ENCODE assay signal across 1 fruit fly cellular context in genomic region chrX:15802880-15803650, dm6.
TF ChIP-seq lines count a peak whose summit lies in the region.

No protein-coding gene starts in this region.

TF ChIP-seq in whole organism, embryonic, 481 proteins besides CTCF, POLR2A, EP300 and RAD21 (continued from another document and continues in another):
- TF ChIP-seq jumu (GFP tag; optimal IDR thresholded peaks at IDR 0.05; lab: Kevin White, UChicago) = no peak
- no peak for TF ChIP-seq Side (GFP tag; optimal IDR thresholded peaks at IDR 0.05; lab: Kevin White, UChicago)
- TF ChIP-seq esg (GFP tag; conservative IDR thresholded peaks at IDR 0.05; lab: Robert Waterston, UW) = no peak
- TF ChIP-seq MBD-R2 (GFP tag; IDR thresholded peaks at IDR 0.05; lab: Robert Waterston, UW) = peak; percentile 44
- TF ChIP-seq CG11456 (GFP tag; IDR thresholded peaks at IDR 0.05; lab: Robert Waterston, UW) = no peak
- TF ChIP-seq YL-1 (GFP tag; optimal IDR thresholded peaks at IDR 0.05; lab: Kevin White, UChicago) = no peak
- TF ChIP-seq vnd (GFP tag; IDR thresholded peaks at IDR 0.05; lab: Robert Waterston, UW; ENCODE audit: partially characterized antibody) = peak; percentile 59; the same call in 2 of the 3 replicates
- no peak for TF ChIP-seq vfl (GFP tag; optimal IDR thresholded peaks at IDR 0.05; lab: Kevin White, UChicago)
- TF ChIP-seq hb (GFP tag; IDR thresholded peaks at IDR 0.05; lab: Robert Waterston, UW; ENCODE audit: partially characterized antibody) = peak; percentile 70; the same call in 2 of the 3 replicates
- no peak for TF ChIP-seq Dp (GFP tag; optimal IDR thresholded peaks at IDR 0.05; lab: Kevin White, UChicago)
- TF ChIP-seq pum (GFP tag; optimal IDR thresholded peaks at IDR 0.05; lab: Kevin White, UChicago) = no peak
- peak; percentile 81 for TF ChIP-seq Dref (GFP tag; IDR thresholded peaks at IDR 0.05; lab: Robert Waterston, UW)
- TF ChIP-seq CG3995 (GFP tag; optimal IDR thresholded peaks at IDR 0.05; lab: Kevin White, UChicago) = no peak
- TF ChIP-seq CG2120 (GFP tag; optimal IDR thresholded peaks at IDR 0.05; lab: Kevin White, UChicago) = peak; percentile 31
- TF ChIP-seq CG2116 (GFP tag; optimal IDR thresholded peaks at IDR 0.05; lab: Kevin White, UChicago) = peak; percentile 36
- peak; percentile 76 for TF ChIP-seq CG16813 (GFP tag; IDR thresholded peaks at IDR 0.05; lab: Robert Waterston, UW; ENCODE audit: partially characterized antibody)
- no peak for TF ChIP-seq Fer2 (tag; optimal IDR thresholded peaks at IDR 0.05; lab: Kevin White, UChicago)
- no peak for TF ChIP-seq kah (GFP tag; optimal IDR thresholded peaks at IDR 0.05; lab: Kevin White, UChicago)
- peak; percentile 62 for TF ChIP-seq CG9932 (GFP tag; IDR thresholded peaks at IDR 0.05; lab: Robert Waterston, UW)
- TF ChIP-seq CG8089 (GFP tag; optimal IDR thresholded peaks at IDR 0.05; lab: Kevin White, UChicago) = no peak
- TF ChIP-seq CG6689 (GFP tag; IDR thresholded peaks at IDR 0.05; lab: Robert Waterston, UW) = no peak
- TF ChIP-seq fru (optimal IDR thresholded peaks at IDR 0.05; lab: Kevin White, UChicago) = no peak
- peak; percentile 48 for TF ChIP-seq CG2678 (tag; optimal IDR thresholded peaks at IDR 0.05; lab: Kevin White, UChicago)
- peak; percentile 10 for TF ChIP-seq CG30403 (GFP tag; optimal IDR thresholded peaks at IDR 0.05; lab: Kevin White, UChicago)
- no peak for TF ChIP-seq Blimp-1 (GFP tag; optimal IDR thresholded peaks at IDR 0.05; lab: Kevin White, UChicago)
- TF ChIP-seq Sin3A (optimal IDR thresholded peaks at IDR 0.05; lab: Kevin White, UChicago) = no peak
- TF ChIP-seq onecut (GFP tag; IDR thresholded peaks at IDR 0.05; lab: Robert Waterston, UW) = no peak
- TF ChIP-seq CG31441 (GFP tag; IDR thresholded peaks at IDR 0.05; lab: Robert Waterston, UW) = no peak
- no peak for TF ChIP-seq chif (GFP tag; optimal IDR thresholded peaks at IDR 0.05; lab: Kevin White, UChicago)
- no peak for TF ChIP-seq CG11085 (GFP tag; IDR thresholded peaks at IDR 0.05; lab: Robert Waterston, UW)
- no peak for TF ChIP-seq CG1792 (GFP tag; optimal IDR thresholded peaks at IDR 0.05; lab: Kevin White, UChicago)
- peak; percentile 31 for TF ChIP-seq B-H2 (GFP tag; optimal IDR thresholded peaks at IDR 0.05; lab: Kevin White, UChicago)
- TF ChIP-seq peb (GFP tag; IDR thresholded peaks at IDR 0.05; lab: Robert Waterston, UW) = no peak
- TF ChIP-seq CG1832 (GFP tag; optimal IDR thresholded peaks at IDR 0.05; lab: Kevin White, UChicago) = no peak
- 0 out of 2 replicates have a peak, but pooled peaks have one; percentile 25 for TF ChIP-seq CG1024 (GFP tag; IDR thresholded peaks at IDR 0.05; lab: Robert Waterston, UW)
- no peak for TF ChIP-seq E2f2 (GFP tag; IDR thresholded peaks at IDR 0.05; lab: Robert Waterston, UW)
- TF ChIP-seq BEAF-32 (GFP tag; optimal IDR thresholded peaks at IDR 0.05; lab: Kevin White, UChicago) = peak; percentile 76
- TF ChIP-seq tgo (GFP tag; IDR thresholded peaks at IDR 0.05; lab: Robert Waterston, UW) = 0 out of 3 replicates have a peak, but pooled peaks have one; percentile 17
- no peak for TF ChIP-seq maf-S (GFP tag; optimal IDR thresholded peaks at IDR 0.05; lab: Kevin White, UChicago)
- TF ChIP-seq slbo (GFP tag; IDR thresholded peaks at IDR 0.05; lab: Robert Waterston, UW) = peak; percentile 41
- no peak for TF ChIP-seq gro (GFP tag; optimal IDR thresholded peaks at IDR 0.05; lab: Kevin White, UChicago)
- 0 out of 3 replicates have a peak, but pooled peaks have one; percentile 38 for TF ChIP-seq CG7963 (GFP tag; IDR thresholded peaks at IDR 0.05; lab: Robert Waterston, UW; ENCODE audit: partially characterized antibody)
- TF ChIP-seq Meics (GFP tag; optimal IDR thresholded peaks at IDR 0.05; lab: Kevin White, UChicago) = peak; percentile 52
- no peak for TF ChIP-seq sens-2 (GFP tag; IDR thresholded peaks at IDR 0.05; lab: Robert Waterston, UW)
- peak; percentile 88; the same call in 2 of the 3 replicates for TF ChIP-seq Opbp (GFP tag; IDR thresholded peaks at IDR 0.05; lab: Robert Waterston, UW; ENCODE audit: partially characterized antibody)
- TF ChIP-seq sob (GFP tag; IDR thresholded peaks at IDR 0.05; lab: Robert Waterston, UW) = no peak
- no peak for TF ChIP-seq klu (GFP tag; IDR thresholded peaks at IDR 0.05; lab: Robert Waterston, UW)
- TF ChIP-seq CG14441 (GFP tag; IDR thresholded peaks at IDR 0.05; lab: Robert Waterston, UW) = no peak
- TF ChIP-seq pzg (GFP tag; optimal IDR thresholded peaks at IDR 0.05; lab: Kevin White, UChicago) = peak; percentile 42
- no peak for TF ChIP-seq cato (GFP tag; optimal IDR thresholded peaks at IDR 0.05; lab: Kevin White, UChicago; ENCODE audit: borderline replicate concordance)
- no peak for TF ChIP-seq CG11560 (tag; IDR thresholded peaks at IDR 0.05; lab: Robert Waterston, UW)
- TF ChIP-seq bsh (GFP tag; optimal IDR thresholded peaks at IDR 0.05; lab: Kevin White, UChicago) = peak in 1 of 2 experiments; percentile 21
- peak; percentile 23 for TF ChIP-seq lilli (GFP tag; optimal IDR thresholded peaks at IDR 0.05; lab: Kevin White, UChicago)
- TF ChIP-seq Antp (GFP tag; optimal IDR thresholded peaks at IDR 0.05; lab: Kevin White, UChicago) = no peak
- no peak for TF ChIP-seq Oli (tag; optimal IDR thresholded peaks at IDR 0.05; lab: Kevin White, UChicago)
- no peak for TF ChIP-seq gce (GFP tag; IDR thresholded peaks at IDR 0.05; lab: Robert Waterston, UW)
- peak in 1 of 2 experiments; percentile 14 for TF ChIP-seq dpn (GFP tag; optimal IDR thresholded peaks at IDR 0.05; lab: Kevin White, UChicago)
- TF ChIP-seq Six4 (GFP tag; optimal IDR thresholded peaks at IDR 0.05; lab: Kevin White, UChicago) = peak; percentile 17
- TF ChIP-seq CG12942 (GFP tag; optimal IDR thresholded peaks at IDR 0.05; lab: Kevin White, UChicago) = no peak
- no peak for TF ChIP-seq crc (GFP tag; optimal IDR thresholded peaks at IDR 0.05; lab: Kevin White, UChicago)
- no peak for TF ChIP-seq Gsc (GFP tag; IDR thresholded peaks at IDR 0.05; lab: Robert Waterston, UW)
- TF ChIP-seq CG10654 (GFP tag; optimal IDR thresholded peaks at IDR 0.05; lab: Kevin White, UChicago) = no peak
- TF ChIP-seq CG11723 (GFP tag; optimal IDR thresholded peaks at IDR 0.05; lab: Kevin White, UChicago) = no peak
- no peak for TF ChIP-seq abd-A (tag; optimal IDR thresholded peaks at IDR 0.05; lab: Kevin White, UChicago)
- no peak for TF ChIP-seq Hr78 (GFP tag; optimal IDR thresholded peaks at IDR 0.05; lab: Kevin White, UChicago)
- no peak for TF ChIP-seq kni (GFP tag; optimal IDR thresholded peaks at IDR 0.05; lab: Kevin White, UChicago)
- no peak for TF ChIP-seq schlank (tag; optimal IDR thresholded peaks at IDR 0.05; lab: Kevin White, UChicago)
- no peak for TF ChIP-seq Dek (tag; optimal IDR thresholded peaks at IDR 0.05; lab: Kevin White, UChicago)
- TF ChIP-seq Poxn (GFP tag; IDR thresholded peaks at IDR 0.05; lab: Robert Waterston, UW) = no peak
- TF ChIP-seq CG11247 (GFP tag; IDR thresholded peaks at IDR 0.05; lab: Robert Waterston, UW) = peak; percentile 17; the same call in 1 of the 2 replicates
- TF ChIP-seq HLH54F (GFP tag; optimal IDR thresholded peaks at IDR 0.05; lab: Kevin White, UChicago) = no peak
- TF ChIP-seq knrl (GFP tag; IDR thresholded peaks at IDR 0.05; lab: Robert Waterston, UW; ENCODE audit: partially characterized antibody) = peak; percentile 71
- TF ChIP-seq CG14860 (GFP tag; IDR thresholded peaks at IDR 0.05; lab: Robert Waterston, UW; ENCODE audit: partially characterized antibody) = peak; percentile 74
- TF ChIP-seq ken (GFP tag; IDR thresholded peaks at IDR 0.05; lab: Robert Waterston, UW) = no peak
- no peak for TF ChIP-seq ham (GFP tag; IDR thresholded peaks at IDR 0.05; lab: Robert Waterston, UW)
- TF ChIP-seq CG7987 (GFP tag; optimal IDR thresholded peaks at IDR 0.05; lab: Kevin White, UChicago) = no peak
- peak; percentile 55 for TF ChIP-seq ato (GFP tag; IDR thresholded peaks at IDR 0.05; lab: Robert Waterston, UW; ENCODE audit: partially characterized antibody)
- peak; percentile 70 for TF ChIP-seq inv (GFP tag; IDR thresholded peaks at IDR 0.05; lab: Robert Waterston, UW; ENCODE audit: partially characterized antibody)
- 0 out of 3 replicates have a peak, but pooled peaks have one; percentile 37 for TF ChIP-seq mld (GFP tag; IDR thresholded peaks at IDR 0.05; lab: Robert Waterston, UW; ENCODE audit: partially characterized antibody)
- TF ChIP-seq PHDP (tag; optimal IDR thresholded peaks at IDR 0.05; lab: Kevin White, UChicago) = peak; percentile 7
- TF ChIP-seq CG3407 (GFP tag; optimal IDR thresholded peaks at IDR 0.05; lab: Kevin White, UChicago) = no peak
- no peak for TF ChIP-seq CG15011 (GFP tag; optimal IDR thresholded peaks at IDR 0.05; lab: Kevin White, UChicago)
- no peak for TF ChIP-seq CG6175 (GFP tag; IDR thresholded peaks at IDR 0.05; lab: Robert Waterston, UW)
- peak; percentile 70 for TF ChIP-seq HLH4C (GFP tag; IDR thresholded peaks at IDR 0.05; lab: Robert Waterston, UW; ENCODE audit: partially characterized antibody)
- TF ChIP-seq lab (GFP tag; optimal IDR thresholded peaks at IDR 0.05; lab: Kevin White, UChicago) = peak; percentile 10
- TF ChIP-seq Dad (GFP tag; optimal IDR thresholded peaks at IDR 0.05; lab: Kevin White, UChicago) = no peak
- TF ChIP-seq CG1603 (tag; optimal IDR thresholded peaks at IDR 0.05; lab: Kevin White, UChicago) = peak; percentile 30
- no peak for TF ChIP-seq Lhr (GFP tag; optimal IDR thresholded peaks at IDR 0.05; lab: Kevin White, UChicago)
- TF ChIP-seq CG18599 (GFP tag; optimal IDR thresholded peaks at IDR 0.05; lab: Kevin White, UChicago) = peak; percentile 33
- TF ChIP-seq ash1 (GFP tag; optimal IDR thresholded peaks at IDR 0.05; lab: Kevin White, UChicago) = no peak
- TF ChIP-seq CG12659 (GFP tag; optimal IDR thresholded peaks at IDR 0.05; lab: Kevin White, UChicago) = peak; percentile 20
- TF ChIP-seq CG16779 (GFP tag; IDR thresholded peaks at IDR 0.05; lab: Robert Waterston, UW) = no peak
- peak; percentile 58 for TF ChIP-seq Hmr (GFP tag; optimal IDR thresholded peaks at IDR 0.05; lab: Kevin White, UChicago)
- no peak for TF ChIP-seq lov (optimal IDR thresholded peaks at IDR 0.05; lab: Kevin White, UChicago)
- no peak for TF ChIP-seq lov (GFP tag; IDR thresholded peaks at IDR 0.05; lab: Robert Waterston, UW)
- TF ChIP-seq br (optimal IDR thresholded peaks at IDR 0.05; lab: Kevin White, UChicago) = no peak
- TF ChIP-seq Abd-B (GFP tag; optimal IDR thresholded peaks at IDR 0.05; lab: Kevin White, UChicago) = no peak
- no peak for TF ChIP-seq Lim3 (GFP tag; IDR thresholded peaks at IDR 0.05; lab: Robert Waterston, UW)
- TF ChIP-seq CG13296 (GFP tag; optimal IDR thresholded peaks at IDR 0.05; lab: Kevin White, UChicago) = peak; percentile 32
- TF ChIP-seq CG31365 (tag; optimal IDR thresholded peaks at IDR 0.05; lab: Kevin White, UChicago) = no peak
- TF ChIP-seq Elba2 (GFP tag; optimal IDR thresholded peaks at IDR 0.05; lab: Kevin White, UChicago) = no peak
- TF ChIP-seq sd (tag; optimal IDR thresholded peaks at IDR 0.05; lab: Kevin White, UChicago) = peak; percentile 30
- TF ChIP-seq stwl (tag; optimal IDR thresholded peaks at IDR 0.05; lab: Kevin White, UChicago) = peak; percentile 42
- TF ChIP-seq CG10209 (GFP tag; optimal IDR thresholded peaks at IDR 0.05; lab: Kevin White, UChicago) = peak; percentile 5
- no peak for TF ChIP-seq Eip74EF (GFP tag; optimal IDR thresholded peaks at IDR 0.05; lab: Kevin White, UChicago)
- TF ChIP-seq NC2α (GFP tag; optimal IDR thresholded peaks at IDR 0.05; lab: Kevin White, UChicago) = no peak
- TF ChIP-seq fd102C (GFP tag; optimal IDR thresholded peaks at IDR 0.05; lab: Kevin White, UChicago) = no peak
- TF ChIP-seq CG33213 (GFP tag; optimal IDR thresholded peaks at IDR 0.05; lab: Kevin White, UChicago) = no peak
- TF ChIP-seq hbn (GFP tag; IDR thresholded peaks at IDR 0.05; lab: Robert Waterston, UW; ENCODE audit: partially characterized antibody) = peak; percentile 66; the same call in 1 of the 2 replicates
- TF ChIP-seq BtbVII (GFP tag; optimal IDR thresholded peaks at IDR 0.05; lab: Kevin White, UChicago) = no peak
- no peak for TF ChIP-seq grn (GFP tag; optimal IDR thresholded peaks at IDR 0.05; lab: Kevin White, UChicago)
- no peak for TF ChIP-seq CG11696 (GFP tag; IDR thresholded peaks at IDR 0.05; lab: Robert Waterston, UW)
- no peak for TF ChIP-seq CG6272 (GFP tag; IDR thresholded peaks at IDR 0.05; lab: Robert Waterston, UW)
- TF ChIP-seq pita (GFP tag; optimal IDR thresholded peaks at IDR 0.05; lab: Kevin White, UChicago) = no peak
- no peak for TF ChIP-seq CG1233 (GFP tag; optimal IDR thresholded peaks at IDR 0.05; lab: Kevin White, UChicago)
- no peak for TF ChIP-seq run (tag; optimal IDR thresholded peaks at IDR 0.05; lab: Kevin White, UChicago)
- TF ChIP-seq wek (GFP tag; optimal IDR thresholded peaks at IDR 0.05; lab: Kevin White, UChicago) = no peak
- no peak for TF ChIP-seq tio (GFP tag; optimal IDR thresholded peaks at IDR 0.05; lab: Kevin White, UChicago)
- TF ChIP-seq Xbp1 (GFP tag; optimal IDR thresholded peaks at IDR 0.05; lab: Kevin White, UChicago) = no peak
- peak; percentile 37 for TF ChIP-seq grau (tag; optimal IDR thresholded peaks at IDR 0.05; lab: Kevin White, UChicago)
- peak; percentile 64 for TF ChIP-seq Doc3 (GFP tag; IDR thresholded peaks at IDR 0.05; lab: Robert Waterston, UW; ENCODE audit: partially characterized antibody)
- peak; percentile 34 for TF ChIP-seq CG6765 (GFP tag; optimal IDR thresholded peaks at IDR 0.05; lab: Kevin White, UChicago)
- TF ChIP-seq CG17328 (GFP tag; IDR thresholded peaks at IDR 0.05; lab: Robert Waterston, UW) = no peak
- TF ChIP-seq Dip2 (GFP tag; IDR thresholded peaks at IDR 0.05; lab: Robert Waterston, UW) = no peak
- TF ChIP-seq sqz (GFP tag; optimal IDR thresholded peaks at IDR 0.05; lab: Kevin White, UChicago) = no peak
- peak; percentile 3 for TF ChIP-seq CG8924 (tag; optimal IDR thresholded peaks at IDR 0.05; lab: Kevin White, UChicago)
- TF ChIP-seq CG12391 (tag; optimal IDR thresholded peaks at IDR 0.05; lab: Kevin White, UChicago) = peak; percentile 34
- TF ChIP-seq CG13894 (tag; optimal IDR thresholded peaks at IDR 0.05; lab: Kevin White, UChicago) = peak; percentile 46
- peak; percentile 6 for TF ChIP-seq Fer1 (GFP tag; optimal IDR thresholded peaks at IDR 0.05; lab: Kevin White, UChicago)
- no peak for TF ChIP-seq CG9876 (GFP tag; optimal IDR thresholded peaks at IDR 0.05; lab: Kevin White, UChicago)
- TF ChIP-seq CG11093 (GFP tag; IDR thresholded peaks at IDR 0.05; lab: Robert Waterston, UW) = no peak
- TF ChIP-seq gem (tag; optimal IDR thresholded peaks at IDR 0.05; lab: Kevin White, UChicago) = peak; percentile 62
- peak; percentile 56 for TF ChIP-seq Rfx (GFP tag; IDR thresholded peaks at IDR 0.05; lab: Robert Waterston, UW)
- TF ChIP-seq ewg (GFP tag; optimal IDR thresholded peaks at IDR 0.05; lab: Kevin White, UChicago) = no peak
